Worm (Caenorhabditis elegans) whole organism, L3 larva: ENCODE data around the gene T12D8.5.

Experiments used
- R02D3.7 ChIP-seq: fragments of 150-350 bp; optimal IDR thresholded peaks from 2 replicates; lab custom pipeline; 2014; ENCODE audit warnings: missing biosample characterization, missing genetic modification characterization
- ZK546.5 ChIP-seq: sonication (generic microtip); optimal IDR thresholded peaks from 2 replicates; lab custom pipeline; 2017; ENCODE audit warnings: missing biosample characterization, missing genetic modification characterization
- aly-2 ChIP-seq: fragments of 150-350 bp; optimal IDR thresholded peaks from 2 replicates; lab custom pipeline; 2014; ENCODE audit warnings: missing biosample characterization, missing genetic modification characterization
- ama-1 ChIP-seq: fragments of 150-350 bp; optimal IDR thresholded peaks from 2 replicates; lab custom pipeline; 2018
- ceh-16 ChIP-seq: sonication (generic microtip); optimal IDR thresholded peaks from 2 replicates; lab custom pipeline; 2017; ENCODE audit warnings: missing biosample characterization, missing genetic modification characterization
- ceh-28 ChIP-seq: fragments of 150-350 bp; optimal IDR thresholded peaks from 2 replicates; lab custom pipeline; 2014; ENCODE audit warnings: missing biosample characterization, missing genetic modification reagents, missing genetic modification characterization
- ceh-82 ChIP-seq: fragments of 150-350 bp; optimal IDR thresholded peaks from 2 replicates; lab custom pipeline; 2014; ENCODE audit warnings: missing biosample characterization, missing genetic modification characterization
- ceh-9 ChIP-seq: sonication (generic microtip); optimal IDR thresholded peaks from 2 replicates; lab custom pipeline; 2018; ENCODE audit warnings: missing biosample characterization, missing genetic modification characterization
- daf-12 ChIP-seq: fragments of 150-350 bp; optimal IDR thresholded peaks from 2 replicates; lab custom pipeline; 2014; ENCODE audit warnings: missing biosample characterization, missing genetic modification reagents, missing genetic modification characterization
- egl-27 ChIP-seq: sonication (generic microtip); optimal IDR thresholded peaks from 4 replicates; lab custom pipeline; 2017; ENCODE audit warnings: missing biosample characterization, missing genetic modification reagents, missing genetic modification characterization
- elt-1 ChIP-seq: fragments of 150-350 bp; optimal IDR thresholded peaks from 2 replicates; lab custom pipeline; 2014; ENCODE audit warnings: missing biosample characterization, missing genetic modification characterization
- elt-2 ChIP-seq: sonication (generic microtip); optimal IDR thresholded peaks from 2 replicates; lab custom pipeline; 2016; ENCODE audit warnings: missing genetic modification reagents, mild to moderate bottlenecking, missing genetic modification characterization, missing compliant biosample characterization
- elt-3 ChIP-seq, 3 experiments: fragments of 150-350 bp in 1 of 3; sonication (generic microtip) in 2 of 3; optimal IDR thresholded peaks; 2 replicates in 2 of 3; 4 replicates in 1 of 3; lab custom pipeline; 2014 to 2017; ENCODE audit warnings: missing biosample characterization in 3 of 3, missing genetic modification characterization in 3 of 3
- eor-1 ChIP-seq, 2 experiments: fragments of 150-350 bp; optimal IDR thresholded peaks; 2 replicates each; lab custom pipeline; 2014 to 2018; ENCODE audit warnings: missing biosample characterization in 2 of 2, missing genetic modification characterization in 2 of 2
- fkh-10 ChIP-seq: sonication (generic microtip); optimal IDR thresholded peaks from 2 replicates; lab custom pipeline; 2017; ENCODE audit warnings: missing biosample characterization, missing genetic modification reagents, missing genetic modification characterization
- fkh-2 ChIP-seq: fragments of 150-350 bp; optimal IDR thresholded peaks from 2 replicates; lab custom pipeline; 2014; ENCODE audit warnings: missing biosample characterization, missing genetic modification reagents, missing genetic modification characterization
- fos-1 ChIP-seq: fragments of 150-350 bp; optimal IDR thresholded peaks from 2 replicates; lab custom pipeline; 2014; ENCODE audit warnings: missing biosample characterization, missing genetic modification characterization
- hmg-11 ChIP-seq: sonication (generic microtip); optimal IDR thresholded peaks from 2 replicates; lab custom pipeline; 2016; ENCODE audit warnings: missing genetic modification characterization, missing compliant biosample characterization
- jun-1 ChIP-seq: fragments of 150-350 bp; optimal IDR thresholded peaks from 2 replicates; lab custom pipeline; 2014; ENCODE audit warnings: missing biosample characterization, missing genetic modification reagents, missing genetic modification characterization
- lin-15B ChIP-seq: fragments of 150-350 bp; optimal IDR thresholded peaks from 2 replicates; lab custom pipeline; 2014; ENCODE audit warnings: missing biosample characterization, missing genetic modification characterization
- lin-39 ChIP-seq: fragments of 150-350 bp; optimal IDR thresholded peaks from 2 replicates; lab custom pipeline; 2018; ENCODE audit warnings: missing biosample characterization, missing genetic modification reagents, missing genetic modification characterization
- lsy-12 ChIP-seq: sonication (generic microtip); optimal IDR thresholded peaks from 2 replicates; lab custom pipeline; 2016; ENCODE audit warnings: mild to moderate bottlenecking, missing genetic modification characterization, missing compliant biosample characterization
- mdl-1 ChIP-seq: fragments of 150-350 bp; optimal IDR thresholded peaks from 2 replicates; lab custom pipeline; 2014; ENCODE audit warnings: missing biosample characterization, missing genetic modification characterization
- mml-1 ChIP-seq: fragments of 150-350 bp; sonication (generic microtip); optimal IDR thresholded peaks from 3 replicates; lab custom pipeline; 2014; ENCODE audit warnings: missing biosample characterization, missing genetic modification characterization
- nfya-1 ChIP-seq: sonication (generic microtip); optimal IDR thresholded peaks from 2 replicates; lab custom pipeline; 2017; ENCODE audit warnings: missing genetic modification characterization, mild to moderate bottlenecking, missing compliant biosample characterization, antibody characterized with exemption, moderate library complexity; ENCODE audit not compliant: insufficient read depth
- nhr-11 ChIP-seq: fragments of 150-350 bp; optimal IDR thresholded peaks from 2 replicates; lab custom pipeline; 2014; ENCODE audit warnings: missing biosample characterization, missing genetic modification characterization
- nhr-12 ChIP-seq: fragments of 150-350 bp; optimal IDR thresholded peaks from 2 replicates; lab custom pipeline; 2014; ENCODE audit warnings: missing biosample characterization, missing genetic modification characterization
- nhr-23 ChIP-seq: fragments of 150-350 bp; optimal IDR thresholded peaks from 2 replicates; lab custom pipeline; 2014; ENCODE audit warnings: missing biosample characterization, missing genetic modification reagents, missing genetic modification characterization
- nhr-237 ChIP-seq: fragments of 150-350 bp; optimal IDR thresholded peaks from 2 replicates; lab custom pipeline; 2014; ENCODE audit warnings: missing biosample characterization, missing genetic modification characterization
- nhr-28 ChIP-seq: fragments of 150-350 bp; optimal IDR thresholded peaks from 2 replicates; lab custom pipeline; 2014; ENCODE audit warnings: missing biosample characterization, missing genetic modification characterization
- nhr-43 ChIP-seq: sonication (generic microtip); optimal IDR thresholded peaks from 2 replicates; lab custom pipeline; 2016; ENCODE audit warnings: mild to moderate bottlenecking, missing genetic modification characterization, missing compliant biosample characterization; ENCODE audit not compliant: poor library complexity, severe bottlenecking
- nhr-67 ChIP-seq: fragments of 150-350 bp; optimal IDR thresholded peaks from 2 replicates; lab custom pipeline; 2014; ENCODE audit warnings: missing biosample characterization, missing genetic modification characterization
- nhr-77 ChIP-seq: fragments of 150-350 bp; optimal IDR thresholded peaks from 2 replicates; lab custom pipeline; 2014; ENCODE audit warnings: missing biosample characterization, missing genetic modification characterization
- pha-4 ChIP-seq: fragments of 150-350 bp; optimal IDR thresholded peaks from 2 replicates; lab custom pipeline; 2014; ENCODE audit warnings: missing biosample characterization, missing genetic modification reagents, missing genetic modification characterization
- pqm-1 ChIP-seq: fragments of 150-350 bp; optimal IDR thresholded peaks from 2 replicates; lab custom pipeline; 2017; ENCODE audit warnings: missing biosample characterization, missing genetic modification characterization, inconsistent platforms
- sea-2 ChIP-seq: fragments of 150-350 bp; sonication (generic microtip); optimal IDR thresholded peaks from 4 replicates; lab custom pipeline; 2014; ENCODE audit warnings: missing biosample characterization, missing genetic modification reagents, missing genetic modification characterization
- skn-1 ChIP-seq: fragments of 150-350 bp; optimal IDR thresholded peaks from 2 replicates; lab custom pipeline; 2014; ENCODE audit warnings: missing biosample characterization, missing genetic modification characterization
- tbx-2 ChIP-seq: sonication (generic microtip); optimal IDR thresholded peaks from 2 replicates; lab custom pipeline; 2016; ENCODE audit warnings: mild to moderate bottlenecking, missing genetic modification characterization, missing compliant biosample characterization
- unc-62 ChIP-seq: fragments of 150-350 bp; sonication (generic microtip); optimal IDR thresholded peaks from 4 replicates; lab custom pipeline; 2014; ENCODE audit warnings: missing biosample characterization, missing genetic modification reagents, missing genetic modification characterization
- zag-1 ChIP-seq: fragments of 150-350 bp; optimal IDR thresholded peaks from 2 replicates; lab custom pipeline; 2014; ENCODE audit warnings: missing biosample characterization, missing genetic modification characterization
- ztf-11 ChIP-seq: fragments of 150-350 bp; optimal IDR thresholded peaks from 2 replicates; lab custom pipeline; 2014; ENCODE audit warnings: missing biosample characterization, missing genetic modification characterization

Gene T12D8.5

DNA sequence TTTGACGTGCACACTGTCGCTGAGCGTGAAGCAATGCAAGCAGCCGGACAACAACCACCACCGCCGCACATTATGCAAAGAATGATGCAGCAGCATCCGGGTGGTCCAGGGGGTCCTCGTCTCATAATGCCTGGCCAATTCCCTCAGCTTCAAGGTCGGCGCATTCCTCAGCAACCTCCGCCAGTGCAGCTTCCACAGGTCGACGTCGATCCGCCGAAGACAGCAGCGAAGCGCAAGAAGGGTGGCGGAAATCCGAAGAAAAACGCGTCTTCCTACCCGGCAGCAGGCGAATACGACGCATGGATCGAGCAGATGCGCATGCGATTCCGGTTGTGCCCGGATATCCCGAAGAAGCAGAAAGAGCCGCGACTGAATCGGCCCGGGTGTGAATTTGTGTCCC, 24.8 kb upstream of the T12D8.5 start:
- TF ChIP-seq mml-1 (tag; lab: Kevin White, UChicago) (no peak), hmg-11 (tag; lab: Kevin White, UChicago) (no peak), elt-2 (tag; lab: Kevin White, UChicago) (no peak), pqm-1 (tag; lab: Kevin White, UChicago) (no peak), nhr-23 (tag; lab: Kevin White, UChicago) (no peak), skn-1 (tag; lab: Kevin White, UChicago) (no peak), nhr-28 (tag; lab: Kevin White, UChicago) (no peak), ceh-16 (tag; lab: Kevin White, UChicago) (no peak), nfya-1 (tag; lab: Kevin White, UChicago) (no peak), lin-39 (no peak), nhr-237 (no peak), fkh-10 (GFP tag; lab: Kevin White, UChicago) (no peak), aly-2 (tag; lab: Kevin White, UChicago) (no peak), nhr-12 (tag; lab: Kevin White, UChicago) (no peak), fkh-2 (no peak), nhr-67 (tag; lab: Kevin White, UChicago) (no peak)

- TF ChIP-seq ceh-16 (tag; lab: Kevin White, UChicago) (no peak), nhr-237 (no peak), egl-27 (tag; lab: Kevin White, UChicago) (no peak), nhr-28 (tag; lab: Kevin White, UChicago) (no peak), unc-62 (no peak), tbx-2 (tag; lab: Kevin White, UChicago) (no peak), skn-1 (tag; lab: Kevin White, UChicago) (no peak), pha-4 (no peak), mml-1 (tag; lab: Kevin White, UChicago) (no peak), zag-1 (tag; lab: Kevin White, UChicago) (no peak), nhr-67 (tag; lab: Kevin White, UChicago) (no peak), nhr-23 (tag; lab: Kevin White, UChicago) (no peak), sea-2 (GFP tag; lab: Kevin White, UChicago) (no peak), ama-1 (lab: Kevin White, UChicago) (no peak)
Observed at ce11 chrIII:13648540-13648939, 22.0 kb upstream of the T12D8.5 start.

ce11 chrIII:13645885-13646488, 19.4 kb upstream of the T12D8.5 start:
- TF ChIP-seq fkh-2 = no peak

- TF ChIP-seq ceh-28 (tag; lab: Kevin White, UChicago) = no peak
- TF ChIP-seq fkh-10 (GFP tag; lab: Kevin White, UChicago) = no peak
- TF ChIP-seq nhr-12 (tag; lab: Kevin White, UChicago) = no peak
- no peak for TF ChIP-seq mdl-1 (tag; lab: Kevin White, UChicago)
- no peak for TF ChIP-seq lin-39
- TF ChIP-seq elt-3 (tag; optimal IDR thresholded peaks at IDR 0.05; lab: Kevin White, UChicago) = no peak
- TF ChIP-seq eor-1 (tag; optimal IDR thresholded peaks at IDR 0.05; lab: Kevin White, UChicago) = no peak
- TF ChIP-seq ama-1 (lab: Kevin White, UChicago) = no peak
Observed at ce11 chrIII:13644279-13644678, 17.7 kb upstream of the T12D8.5 start.

ce11 chrIII:13643534-13643933, 16.9 kb upstream of the T12D8.5 start, which contains the start of the genes drr-2 and set-16:
Gene drr-2, minus strand, starts transcription at chrIII:13643570.
Gene set-16, plus strand, starts transcription at chrIII:13643916.
- TF ChIP-seq zag-1 (tag; lab: Kevin White, UChicago) (peak; percentile 80), fkh-10 (GFP tag; lab: Kevin White, UChicago) (peak; percentile 99), ceh-16 (tag; lab: Kevin White, UChicago) (no peak), nhr-11 (tag; lab: Kevin White, UChicago) (peak; percentile 95), lin-39 (peak; percentile 97), elt-1 (tag; lab: Kevin White, UChicago) (peak; percentile 82), daf-12 (tag; lab: Kevin White, UChicago) (peak; percentile 66), nhr-28 (tag; lab: Kevin White, UChicago) (peak; percentile 76), nfya-1 (tag; lab: Kevin White, UChicago) (peak; percentile 99), nhr-43 (tag; lab: Kevin White, UChicago) (peak; percentile 98), pha-4 (peak; percentile 99), hmg-11 (tag; lab: Kevin White, UChicago) (peak; percentile 94), fos-1 (peak; percentile 88), aly-2 (tag; lab: Kevin White, UChicago) (peak; percentile 81), egl-27 (tag; lab: Kevin White, UChicago) (peak; percentile 91), lsy-12 (tag; lab: Kevin White, UChicago) (peak; percentile 98), nhr-67 (tag; lab: Kevin White, UChicago) (no peak), nhr-77 (tag; lab: Kevin White, UChicago) (peak; percentile 92), ZK546.5 (tag; lab: Kevin White, UChicago) (peak; percentile 75), lin-15B (tag; lab: Kevin White, UChicago) (peak; percentile 98), ceh-9 (tag; lab: Kevin White, UChicago) (no peak), pqm-1 (tag; lab: Kevin White, UChicago) (peak; percentile 92), ceh-28 (tag; lab: Kevin White, UChicago) (peak; percentile 99), ama-1 (lab: Kevin White, UChicago) (peak; percentile 77), ztf-11 (no peak), tbx-2 (tag; lab: Kevin White, UChicago) (peak; percentile 97), R02D3.7 (tag; lab: Kevin White, UChicago) (peak; percentile 94), elt-3 (tag; optimal IDR thresholded peaks at IDR 0.05; lab: Kevin White, UChicago) (peak; percentile 0 to 92 (median 71)), jun-1 (tag; lab: Kevin White, UChicago) (peak; percentile 98), nhr-23 (tag; lab: Kevin White, UChicago) (peak; percentile 99), ceh-82 (tag; lab: Kevin White, UChicago) (peak; percentile 95)
